Worm (Caenorhabditis elegans) whole organism, young adult: ENCODE data around the gene ZK856.5.

Experiments used
- B0035.1 ChIP-seq: sonication (generic microtip); optimal IDR thresholded peaks from 2 replicates; lab custom pipeline; 2016; ENCODE audit warnings: missing genetic modification characterization, mild to moderate bottlenecking, missing compliant biosample characterization, missing genotype, missing genetic modification reagents
- B0261.1 ChIP-seq: sonication (generic microtip); optimal IDR thresholded peaks from 2 replicates; lab custom pipeline; 2016; ENCODE audit warnings: mild to moderate bottlenecking, missing genetic modification characterization, moderate library complexity, missing compliant biosample characterization
- C17E4.6 ChIP-seq: fragments of 200-800 bp; sonication (Bioruptor generic); IDR thresholded peaks from 2 replicates; pipeline ENCODE4 v1.3.6; 2022; ENCODE audit warnings: missing genetic modification reagents, missing genetic modification characterization, missing compliant biosample characterization
- F22D6.2 ChIP-seq: sonication (generic microtip); optimal IDR thresholded peaks from 2 replicates; lab custom pipeline; 2016; ENCODE audit warnings: mild to moderate bottlenecking, missing genetic modification characterization, missing compliant biosample characterization
- F37B4.10 ChIP-seq: fragments of 200-800 bp; sonication (Bioruptor generic); IDR thresholded peaks from 2 replicates; pipeline ENCODE4 v1.3.6; 2022; ENCODE audit warnings: missing genetic modification characterization, missing compliant biosample characterization
- F55B11.4 ChIP-seq: sonication (generic microtip); optimal IDR thresholded peaks from 2 replicates; lab custom pipeline; 2016; ENCODE audit warnings: missing compliant biosample characterization, missing genetic modification characterization, borderline replicate concordance; ENCODE audit not compliant: insufficient read depth
- F57C9.4 ChIP-seq: sonication (generic microtip); optimal IDR thresholded peaks from 2 replicates; lab custom pipeline; 2017; ENCODE audit warnings: mild to moderate bottlenecking, missing genetic modification characterization, missing compliant biosample characterization
- K11D2.4 ChIP-seq: fragments of 200-800 bp; sonication (Bioruptor generic); IDR thresholded peaks from 2 replicates; pipeline ENCODE4 v1.3.6; 2022; ENCODE audit warnings: missing genetic modification reagents, missing genetic modification characterization, missing compliant biosample characterization
- T26A5.8 ChIP-seq: sonication (generic microtip); optimal IDR thresholded peaks from 2 replicates; lab custom pipeline; 2016; ENCODE audit warnings: missing genetic modification characterization, missing compliant biosample characterization
- Y53G8AR.9 ChIP-seq: fragments of 200-800 bp; sonication (Bioruptor generic); conservative IDR thresholded peaks from 2 replicates; pipeline ENCODE4 v1.3.6; 2022; ENCODE audit warnings: missing genetic modification reagents, missing genetic modification characterization, missing compliant biosample characterization
- Y95B8A.8 ChIP-seq: fragments of 200-800 bp; sonication (Bioruptor generic); IDR thresholded peaks from 2 replicates; pipeline ENCODE4 v1.3.6; 2022; ENCODE audit warnings: missing genetic modification reagents, missing genetic modification characterization, missing compliant biosample characterization
- aptf-3 ChIP-seq: fragments of 200-800 bp; sonication (Bioruptor generic); IDR thresholded peaks from 2 replicates; pipeline ENCODE4 v1.3.6; 2022; ENCODE audit warnings: missing genetic modification characterization, missing compliant biosample characterization
- athp-1 ChIP-seq: sonication (generic microtip); optimal IDR thresholded peaks from 2 replicates; lab custom pipeline; 2017; ENCODE audit warnings: mild to moderate bottlenecking, missing genetic modification characterization, missing compliant biosample characterization
- attf-3 ChIP-seq: fragments of 200-800 bp; sonication (Bioruptor generic); conservative IDR thresholded peaks from 2 replicates; pipeline ENCODE4 v1.3.6; 2022; ENCODE audit warnings: missing genetic modification reagents, missing genetic modification characterization, missing compliant biosample characterization
- attf-5 ChIP-seq: fragments of 200-800 bp; sonication (Bioruptor generic); optimal IDR thresholded peaks from 2 replicates; lab custom pipeline; 2018; ENCODE audit warnings: mild to moderate bottlenecking, missing genetic modification characterization, missing compliant biosample characterization
- ceh-27 ChIP-seq: fragments of 200-800 bp; sonication (Bioruptor generic); optimal IDR thresholded peaks from 2 replicates; lab custom pipeline; 2018; ENCODE audit warnings: mild to moderate bottlenecking, missing genetic modification characterization, moderate library complexity, missing compliant biosample characterization
- ceh-58 ChIP-seq: fragments of 200-800 bp; sonication (Bioruptor generic); IDR thresholded peaks from 2 replicates; pipeline ENCODE4 v1.3.6; 2022; ENCODE audit warnings: missing genetic modification characterization, missing compliant biosample characterization
- ceh-79 ChIP-seq: sonication (generic microtip); optimal IDR thresholded peaks from 2 replicates; lab custom pipeline; 2017; ENCODE audit warnings: mild to moderate bottlenecking, missing genetic modification characterization, missing compliant biosample characterization
- chd-7 ChIP-seq: sonication (generic microtip); optimal IDR thresholded peaks from 2 replicates; lab custom pipeline; 2016; ENCODE audit warnings: mild to moderate bottlenecking, missing genetic modification characterization, moderate library complexity, missing compliant biosample characterization
- die-1 ChIP-seq: sonication (generic microtip); optimal IDR thresholded peaks from 2 replicates; lab custom pipeline; 2016; ENCODE audit warnings: missing genotype, mild to moderate bottlenecking, missing genetic modification characterization, missing compliant biosample characterization
- dpff-1 ChIP-seq: sonication (generic microtip); optimal IDR thresholded peaks from 2 replicates; lab custom pipeline; 2017; ENCODE audit warnings: mild to moderate bottlenecking, missing genetic modification characterization, missing compliant biosample characterization
- fkh-3 ChIP-seq: sonication (generic microtip); optimal IDR thresholded peaks from 2 replicates; lab custom pipeline; 2016; ENCODE audit warnings: mild to moderate bottlenecking, missing genetic modification characterization, missing compliant biosample characterization
- gei-17 ChIP-seq: fragments of 200-800 bp; sonication (Bioruptor generic); optimal IDR thresholded peaks from 2 replicates; lab custom pipeline; 2018; ENCODE audit warnings: mild to moderate bottlenecking, missing genetic modification characterization, missing compliant biosample characterization
- him-1 ChIP-seq: sonication (generic microtip); optimal IDR thresholded peaks from 2 replicates; lab custom pipeline; 2016; ENCODE audit warnings: missing genotype, missing genetic modification reagents, missing genetic modification characterization, missing compliant biosample characterization
- hlh-12 ChIP-seq: sonication (generic microtip); optimal IDR thresholded peaks from 2 replicates; lab custom pipeline; 2016; ENCODE audit warnings: missing genetic modification characterization, missing compliant biosample characterization
- hmg-20 ChIP-seq: fragments of 200-800 bp; sonication (Bioruptor generic); IDR thresholded peaks from 2 replicates; pipeline ENCODE4 v1.3.6; 2022; ENCODE audit warnings: missing genetic modification reagents, missing genetic modification characterization, missing compliant biosample characterization
- hrde-1 ChIP-seq: sonication (generic microtip); optimal IDR thresholded peaks from 2 replicates; lab custom pipeline; 2016; ENCODE audit warnings: missing genetic modification characterization, mild to moderate bottlenecking, missing compliant biosample characterization, moderate library complexity, missing genotype, missing genetic modification reagents, borderline replicate concordance
- hsf-1 ChIP-seq: fragments of 200-800 bp; sonication (Bioruptor generic); IDR thresholded peaks from 2 replicates; pipeline ENCODE4 v1.3.6; 2022; ENCODE audit warnings: missing genetic modification reagents, missing genetic modification characterization, missing compliant biosample characterization
- let-607 ChIP-seq, 2 experiments: fragments of 200-800 bp in 1 of 2; sonication (Bioruptor generic) in 1 of 2; sonication (generic microtip) in 1 of 2; optimal IDR thresholded peaks; 2 replicates each; lab custom pipeline; 2016 to 2018; ENCODE audit warnings: mild to moderate bottlenecking in 2 of 2, missing compliant biosample characterization in 2 of 2, missing genetic modification characterization in 2 of 2, moderate library complexity in 2 of 2, missing genotype in 1 of 2
- lin-26 ChIP-seq: fragments of 200-800 bp; sonication (Bioruptor generic); IDR thresholded peaks from 2 replicates; pipeline ENCODE4 v1.3.6; 2022; ENCODE audit warnings: missing genetic modification reagents, missing genetic modification characterization, missing compliant biosample characterization
- lin-40 ChIP-seq: sonication (generic microtip); optimal IDR thresholded peaks from 2 replicates; lab custom pipeline; 2016; ENCODE audit warnings: missing genetic modification characterization, mild to moderate bottlenecking, missing compliant biosample characterization, missing genotype, missing genetic modification reagents
- lir-1 ChIP-seq: fragments of 200-800 bp; sonication (Bioruptor generic); conservative IDR thresholded peaks from 2 replicates; pipeline ENCODE4 v1.3.6; 2022; ENCODE audit warnings: missing genetic modification reagents, missing genetic modification characterization, missing compliant biosample characterization
- lsl-1 ChIP-seq: fragments of 200-800 bp; sonication (Bioruptor generic); optimal IDR thresholded peaks from 2 replicates; lab custom pipeline; 2018; ENCODE audit warnings: mild to moderate bottlenecking, missing genetic modification characterization, moderate library complexity, missing compliant biosample characterization
- mel-28 ChIP-seq: sonication (generic microtip); optimal IDR thresholded peaks from 2 replicates; lab custom pipeline; 2016; ENCODE audit warnings: borderline replicate concordance, mild to moderate bottlenecking, missing genetic modification characterization, missing compliant biosample characterization
- mxl-1 ChIP-seq: sonication (generic microtip); optimal IDR thresholded peaks from 2 replicates; lab custom pipeline; 2016; ENCODE audit warnings: missing genetic modification characterization, missing compliant biosample characterization
- nhr-27 ChIP-seq: fragments of 200-800 bp; sonication (Bioruptor generic); optimal IDR thresholded peaks from 2 replicates; lab custom pipeline; 2018; ENCODE audit warnings: mild to moderate bottlenecking, missing genetic modification characterization, moderate library complexity, missing compliant biosample characterization
- nhr-80 ChIP-seq: sonication (generic microtip); optimal IDR thresholded peaks from 2 replicates; lab custom pipeline; 2016; ENCODE audit warnings: missing genetic modification characterization, missing compliant biosample characterization
- nhr-90 ChIP-seq: sonication (generic microtip); optimal IDR thresholded peaks from 2 replicates; lab custom pipeline; 2016; ENCODE audit warnings: missing genotype, mild to moderate bottlenecking, missing genetic modification characterization, missing compliant biosample characterization
- pha-4 ChIP-seq: fragments of 150-350 bp; sonication (generic microtip); optimal IDR thresholded peaks from 2 replicates; lab custom pipeline; 2014; ENCODE audit warnings: missing biosample characterization, missing genetic modification reagents, missing genetic modification characterization
- rcor-1 ChIP-seq: fragments of 200-800 bp; sonication (Bioruptor generic); IDR thresholded peaks from 2 replicates; pipeline ENCODE4 v1.3.6; 2022; ENCODE audit warnings: missing genetic modification reagents, missing genetic modification characterization, missing compliant biosample characterization
- repo-1 ChIP-seq: sonication (generic microtip); optimal IDR thresholded peaks from 2 replicates; lab custom pipeline; 2017; ENCODE audit warnings: mild to moderate bottlenecking, missing genetic modification characterization, missing compliant biosample characterization
- rpc-1 ChIP-seq, 2 experiments: fragments of 150-350 bp in 1 of 2; sonication (generic microtip) in 1 of 2; optimal IDR thresholded peaks; 2 replicates each; lab custom pipeline; 2014 to 2018; ENCODE audit warnings: missing biosample characterization in 1 of 2, missing genetic modification characterization in 1 of 2, missing genetic modification reagents in 1 of 2, missing genotype in 1 of 2
- sdz-38 ChIP-seq: sonication (generic microtip); optimal IDR thresholded peaks from 2 replicates; lab custom pipeline; 2016; ENCODE audit warnings: missing genotype, missing genetic modification characterization, missing compliant biosample characterization
- snpc-1.1 ChIP-seq: sonication (generic microtip); optimal IDR thresholded peaks from 2 replicates; lab custom pipeline; 2017; ENCODE audit warnings: missing genetic modification characterization, mild to moderate bottlenecking, missing compliant biosample characterization, antibody characterized with exemption, moderate library complexity, missing genotype, missing genetic modification reagents; ENCODE audit not compliant: insufficient read depth
- snpc-3.4 ChIP-seq: sonication (generic microtip); optimal IDR thresholded peaks from 2 replicates; lab custom pipeline; 2017; ENCODE audit warnings: missing genetic modification characterization, mild to moderate bottlenecking, missing compliant biosample characterization, antibody characterized with exemption, moderate library complexity, missing genotype, missing genetic modification reagents
- tbp1 ChIP-seq: fragments of 200-800 bp; sonication (Bioruptor generic); optimal IDR thresholded peaks from 2 replicates; lab custom pipeline; 2018; ENCODE audit warnings: mild to moderate bottlenecking, missing genetic modification characterization, missing compliant biosample characterization
- tbx-9 ChIP-seq: sonication (generic microtip); optimal IDR thresholded peaks from 2 replicates; lab custom pipeline; 2016; ENCODE audit warnings: borderline replicate concordance, missing genetic modification characterization, inconsistent platforms, missing compliant biosample characterization
- tlf-1 ChIP-seq: fragments of 200-800 bp; sonication (Bioruptor generic); optimal IDR thresholded peaks from 2 replicates; lab custom pipeline; 2018; ENCODE audit warnings: mild to moderate bottlenecking, missing genetic modification characterization, missing compliant biosample characterization
- zfh-2 ChIP-seq: fragments of 200-800 bp; sonication (Bioruptor generic); conservative IDR thresholded peaks from 2 replicates; pipeline ENCODE4 v1.3.6; 2022; ENCODE audit warnings: missing genetic modification reagents, missing genetic modification characterization, missing compliant biosample characterization

ZK856.5 gene

DNA sequence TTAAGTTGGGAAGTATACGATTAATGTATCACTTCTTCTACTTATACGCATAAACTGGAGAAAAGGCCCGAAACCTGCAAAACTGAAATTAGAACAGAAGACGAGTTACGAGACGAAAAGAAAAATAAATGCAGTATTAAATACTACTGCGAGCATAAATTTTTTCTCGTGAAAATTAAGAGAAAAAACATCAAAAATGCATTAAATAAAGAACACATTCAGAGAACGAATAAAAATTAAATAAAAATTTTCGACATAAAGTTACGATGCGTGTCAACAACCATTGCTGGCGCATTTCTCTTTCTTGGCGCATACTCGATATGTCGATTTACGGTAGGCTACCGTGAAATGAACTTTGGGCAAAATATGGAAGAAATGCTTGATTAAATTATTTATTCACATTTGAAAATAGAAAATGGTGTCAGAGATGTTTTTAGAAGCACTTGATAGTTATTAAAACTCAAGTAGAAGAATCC is 15.0 kb upstream of the ZK856.5 start, which contains the start of the genes ZK856.19 and ZK856.11 (continued):
- TF ChIP-seq B0035.1 (tag; lab: Kevin White, UChicago) (no peak), tlf-1 (GFP tag; lab: Kevin White, UChicago) (no peak), gei-17 (GFP tag; lab: Kevin White, UChicago) (no peak), lin-40 (tag; lab: Kevin White, UChicago) (peak; percentile 61), athp-1 (tag; lab: Kevin White, UChicago) (no peak), lsl-1 (GFP tag; lab: Kevin White, UChicago) (peak; percentile 31), snpc-1.1 (no peak), hlh-12 (tag; lab: Kevin White, UChicago) (no peak), him-1 (tag; lab: Kevin White, UChicago) (no peak), zfh-2 (GFP tag; lab: Robert Waterston, UW) (no peak), C17E4.6 (no peak), attf-3 (GFP tag; lab: Robert Waterston, UW) (no peak), F22D6.2 (tag; lab: Kevin White, UChicago) (no peak), let-607 (tag; optimal IDR thresholded peaks at IDR 0.05; lab: Kevin White, UChicago) (no peak), hsf-1 (GFP tag; lab: Robert Waterston, UW) (0 out of 2 replicates have a peak, but pooled peaks have one; percentile 18), sdz-38 (no peak), chd-7 (tag; lab: Kevin White, UChicago) (no peak), ceh-58 (GFP tag; lab: Robert Waterston, UW) (no peak), hrde-1 (tag; lab: Kevin White, UChicago) (peak; percentile 0), F57C9.4 (tag; lab: Kevin White, UChicago) (no peak), fkh-3 (no peak), mxl-1 (no peak), nhr-80 (tag; lab: Kevin White, UChicago) (peak; percentile 11), lin-26 (no peak), snpc-3.4 (tag; lab: Kevin White, UChicago) (peak; percentile 41), Y53G8AR.9 (0 out of 2 replicates have a peak, but pooled peaks have one; percentile 65), tbx-9 (tag; lab: Kevin White, UChicago) (no peak), B0261.1 (no peak), nhr-27 (no peak), die-1 (tag; lab: Kevin White, UChicago) (no peak), K11D2.4 (GFP tag; lab: Robert Waterston, UW) (no peak), Y95B8A.8 (GFP tag; lab: Robert Waterston, UW) (no peak), dpff-1 (no peak), ceh-79 (tag; lab: Kevin White, UChicago) (no peak), F37B4.10 (no peak), mel-28 (tag; lab: Kevin White, UChicago) (no peak), repo-1 (tag; lab: Kevin White, UChicago) (no peak), rpc-1 (optimal IDR thresholded peaks at IDR 0.05; lab: Kevin White, UChicago) (no peak), rpc-1 (tag; optimal IDR thresholded peaks at IDR 0.05; lab: Kevin White, UChicago) (no peak), nhr-90 (tag; lab: Kevin White, UChicago) (no peak), attf-5 (GFP tag; lab: Kevin White, UChicago) (no peak), aptf-3 (GFP tag; lab: Robert Waterston, UW) (no peak), hmg-20 (no peak), rcor-1 (no peak), tbp1 (GFP tag; lab: Kevin White, UChicago) (peak; percentile 44), F55B11.4 (tag; lab: Kevin White, UChicago) (no peak), ceh-27 (GFP tag; lab: Kevin White, UChicago) (peak; percentile 14), pha-4 (no peak), lir-1 (GFP tag; lab: Robert Waterston, UW) (no peak), T26A5.8 (tag; lab: Kevin White, UChicago) (no peak)
